Worm (Caenorhabditis elegans): ENCODE results near the gene C16C10.4.

ce11 chrIII:4172210-4172609 is 1.1 kb downstream of the C16C10.4 start:
- TF ChIP-seq aly-2 (tag; optimal IDR thresholded peaks at IDR 0.05), result no peak
- TF ChIP-seq lir-3 (tag; optimal IDR thresholded peaks at IDR 0.05; ENCODE audit: poor library complexity), result no peak

Data from whole organism, L1 larva.